Worm (Caenorhabditis elegans) whole organism, young adult: ENCODE results near the gene rpl-5.
A peak's percentile ranks its signal among the peaks of the same experiment; 100 is the strongest.

Experiments used
- C06A6.2 ChIP-seq: fragments of 200-800 bp; sonication (Bioruptor generic); conservative IDR thresholded peaks from 2 replicates; pipeline ENCODE4 v1.3.6; 2022; ENCODE audit warnings: missing genetic modification characterization, missing compliant biosample characterization
- C17E4.6 ChIP-seq: fragments of 200-800 bp; sonication (Bioruptor generic); IDR thresholded peaks from 2 replicates; pipeline ENCODE4 v1.3.6; 2022; ENCODE audit warnings: missing genetic modification reagents, missing genetic modification characterization, missing compliant biosample characterization
- D2030.7 ChIP-seq: fragments of 200-800 bp; sonication (Bioruptor generic); IDR thresholded peaks from 2 replicates; pipeline ENCODE4 v1.3.6; 2022; ENCODE audit warnings: missing genetic modification reagents, missing genetic modification characterization, missing compliant biosample characterization
- F23B12.7 ChIP-seq: sonication (generic microtip); optimal IDR thresholded peaks from 2 replicates; lab custom pipeline; 2017; ENCODE audit warnings: missing genetic modification characterization, mild to moderate bottlenecking, missing compliant biosample characterization, antibody characterized with exemption, moderate library complexity; ENCODE audit not compliant: insufficient read depth
- F33H1.4 ChIP-seq: fragments of 200-800 bp; sonication (Bioruptor generic); IDR thresholded peaks from 2 replicates; pipeline ENCODE4 v1.3.6; 2022; ENCODE audit warnings: missing genetic modification reagents, missing genetic modification characterization, missing compliant biosample characterization
- F57A8.1 ChIP-seq: fragments of 200-800 bp; sonication (Bioruptor generic); optimal IDR thresholded peaks from 2 replicates; lab custom pipeline; 2018; ENCODE audit warnings: mild to moderate bottlenecking, missing genetic modification characterization, moderate library complexity, missing compliant biosample characterization
- T07F8.4 ChIP-seq: sonication (generic microtip); optimal IDR thresholded peaks from 2 replicates; lab custom pipeline; 2016; ENCODE audit warnings: mild to moderate bottlenecking, missing genetic modification characterization, moderate library complexity, missing compliant biosample characterization
- Y79H2A.3 ChIP-seq: fragments of 200-800 bp; sonication (Bioruptor generic); conservative IDR thresholded peaks from 2 replicates; pipeline ENCODE4 v1.3.6; 2022; ENCODE audit warnings: missing genetic modification reagents, missing genetic modification characterization, missing compliant biosample characterization
- Y95B8A.8 ChIP-seq: fragments of 200-800 bp; sonication (Bioruptor generic); IDR thresholded peaks from 2 replicates; pipeline ENCODE4 v1.3.6; 2022; ENCODE audit warnings: missing genetic modification reagents, missing genetic modification characterization, missing compliant biosample characterization
- ZK185.1 ChIP-seq: sonication (generic microtip); optimal IDR thresholded peaks from 2 replicates; lab custom pipeline; 2016; ENCODE audit warnings: mild to moderate bottlenecking, missing genetic modification characterization, missing compliant biosample characterization; ENCODE audit not compliant: poor library complexity, severe bottlenecking
- ama-1 ChIP-seq, 3 experiments: fragments of 150-350 bp in 1 of 3; sonication (generic microtip) in 2 of 3; optimal IDR thresholded peaks; 2 replicates each; lab custom pipeline; 2014 to 2018; ENCODE audit warnings: missing biosample characterization in 2 of 3, missing genetic modification characterization in 2 of 3, missing genetic modification reagents in 2 of 3
- bed-1 ChIP-seq: fragments of 200-800 bp; sonication (Bioruptor generic); IDR thresholded peaks from 2 replicates; pipeline ENCODE4 v1.3.6; 2022; ENCODE audit warnings: missing genetic modification reagents, missing genetic modification characterization, missing compliant biosample characterization
- ceh-100 ChIP-seq: fragments of 200-800 bp; sonication (Bioruptor generic); IDR thresholded peaks from 2 replicates; pipeline ENCODE4 v1.3.6; 2022; ENCODE audit warnings: missing genetic modification reagents, missing genetic modification characterization, missing compliant biosample characterization
- ceh-40 ChIP-seq: fragments of 200-800 bp; sonication (Bioruptor generic); IDR thresholded peaks from 2 replicates; pipeline ENCODE4 v1.3.6; 2022; ENCODE audit warnings: missing genetic modification characterization, missing compliant biosample characterization
- ceh-58 ChIP-seq: fragments of 200-800 bp; sonication (Bioruptor generic); IDR thresholded peaks from 2 replicates; pipeline ENCODE4 v1.3.6; 2022; ENCODE audit warnings: missing genetic modification characterization, missing compliant biosample characterization
- dpff-1 ChIP-seq: sonication (generic microtip); optimal IDR thresholded peaks from 2 replicates; lab custom pipeline; 2017; ENCODE audit warnings: mild to moderate bottlenecking, missing genetic modification characterization, missing compliant biosample characterization
- egl-18 ChIP-seq: fragments of 200-800 bp; sonication (Bioruptor generic); IDR thresholded peaks from 2 replicates; pipeline ENCODE4 v1.3.6; 2022; ENCODE audit warnings: missing genetic modification reagents, missing genetic modification characterization, missing compliant biosample characterization
- egl-44 ChIP-seq: fragments of 200-800 bp; sonication (Bioruptor generic); IDR thresholded peaks from 2 replicates; pipeline ENCODE4 v1.3.6; 2022; ENCODE audit warnings: missing genetic modification reagents, missing genetic modification characterization, missing compliant biosample characterization
- egrh-3 ChIP-seq: fragments of 200-800 bp; sonication (Bioruptor generic); IDR thresholded peaks from 2 replicates; pipeline ENCODE4 v1.3.6; 2022; ENCODE audit warnings: missing genetic modification reagents, missing genetic modification characterization, missing compliant biosample characterization
- ekl-4 ChIP-seq: fragments of 200-800 bp; sonication (Bioruptor generic); IDR thresholded peaks from 2 replicates; pipeline ENCODE4 v1.3.6; 2022; ENCODE audit warnings: missing genetic modification reagents, missing genetic modification characterization, missing compliant biosample characterization
- ets-4 ChIP-seq: fragments of 200-800 bp; sonication (Bioruptor generic); optimal IDR thresholded peaks from 2 replicates; lab custom pipeline; 2018; ENCODE audit warnings: mild to moderate bottlenecking, missing genetic modification characterization, missing compliant biosample characterization
- hmg-1.2 ChIP-seq: fragments of 200-800 bp; sonication (Bioruptor generic); IDR thresholded peaks from 2 replicates; pipeline ENCODE4 v1.3.6; 2022; ENCODE audit warnings: missing genetic modification reagents, missing genetic modification characterization, missing compliant biosample characterization
- hrde-1 ChIP-seq: sonication (generic microtip); optimal IDR thresholded peaks from 2 replicates; lab custom pipeline; 2016; ENCODE audit warnings: missing genetic modification characterization, mild to moderate bottlenecking, missing compliant biosample characterization, moderate library complexity, missing genotype, missing genetic modification reagents, borderline replicate concordance
- hsf-1 ChIP-seq: fragments of 200-800 bp; sonication (Bioruptor generic); IDR thresholded peaks from 2 replicates; pipeline ENCODE4 v1.3.6; 2022; ENCODE audit warnings: missing genetic modification reagents, missing genetic modification characterization, missing compliant biosample characterization
- let-607 ChIP-seq, 2 experiments: fragments of 200-800 bp in 1 of 2; sonication (Bioruptor generic) in 1 of 2; sonication (generic microtip) in 1 of 2; optimal IDR thresholded peaks; 2 replicates each; lab custom pipeline; 2016 to 2018; ENCODE audit warnings: mild to moderate bottlenecking in 2 of 2, missing compliant biosample characterization in 2 of 2, missing genetic modification characterization in 2 of 2, moderate library complexity in 2 of 2, missing genotype in 1 of 2
- lin-26 ChIP-seq: fragments of 200-800 bp; sonication (Bioruptor generic); IDR thresholded peaks from 2 replicates; pipeline ENCODE4 v1.3.6; 2022; ENCODE audit warnings: missing genetic modification reagents, missing genetic modification characterization, missing compliant biosample characterization
- lin-35 ChIP-seq, 3 experiments: fragments of 150-350 bp in 2 of 3; sonication (generic microtip) in 1 of 3; optimal IDR thresholded peaks; 2 replicates each; lab custom pipeline; 2014 to 2018; ENCODE audit warnings: missing biosample characterization in 3 of 3, missing genetic modification characterization in 3 of 3, missing genetic modification reagents in 3 of 3
- lir-1 ChIP-seq: fragments of 200-800 bp; sonication (Bioruptor generic); conservative IDR thresholded peaks from 2 replicates; pipeline ENCODE4 v1.3.6; 2022; ENCODE audit warnings: missing genetic modification reagents, missing genetic modification characterization, missing compliant biosample characterization
- madf-10 ChIP-seq: sonication (generic microtip); optimal IDR thresholded peaks from 2 replicates; lab custom pipeline; 2016; ENCODE audit warnings: mild to moderate bottlenecking, missing genetic modification characterization, missing compliant biosample characterization
- mel-28 ChIP-seq: sonication (generic microtip); optimal IDR thresholded peaks from 2 replicates; lab custom pipeline; 2016; ENCODE audit warnings: borderline replicate concordance, mild to moderate bottlenecking, missing genetic modification characterization, missing compliant biosample characterization
- mxl-1 ChIP-seq: sonication (generic microtip); optimal IDR thresholded peaks from 2 replicates; lab custom pipeline; 2016; ENCODE audit warnings: missing genetic modification characterization, missing compliant biosample characterization
- nfya-2 ChIP-seq: fragments of 200-800 bp; sonication (Bioruptor generic); IDR thresholded peaks from 2 replicates; pipeline ENCODE4 v1.3.6; 2022; ENCODE audit warnings: missing genetic modification reagents, missing genetic modification characterization, missing compliant biosample characterization
- nfyb-1 ChIP-seq: fragments of 200-800 bp; sonication (Bioruptor generic); IDR thresholded peaks from 2 replicates; pipeline ENCODE4 v1.3.6; 2022; ENCODE audit warnings: missing genetic modification reagents, missing genetic modification characterization, missing compliant biosample characterization
- nhr-120 ChIP-seq: fragments of 200-800 bp; sonication (Bioruptor generic); IDR thresholded peaks from 2 replicates; pipeline ENCODE4 v1.3.6; 2022; ENCODE audit warnings: missing genetic modification characterization, missing compliant biosample characterization
- nhr-80 ChIP-seq: sonication (generic microtip); optimal IDR thresholded peaks from 2 replicates; lab custom pipeline; 2016; ENCODE audit warnings: missing genetic modification characterization, missing compliant biosample characterization
- pha-4 ChIP-seq: fragments of 150-350 bp; sonication (generic microtip); optimal IDR thresholded peaks from 2 replicates; lab custom pipeline; 2014; ENCODE audit warnings: missing biosample characterization, missing genetic modification reagents, missing genetic modification characterization
- rcor-1 ChIP-seq: fragments of 200-800 bp; sonication (Bioruptor generic); IDR thresholded peaks from 2 replicates; pipeline ENCODE4 v1.3.6; 2022; ENCODE audit warnings: missing genetic modification reagents, missing genetic modification characterization, missing compliant biosample characterization
- snpc-1.3 ChIP-seq: sonication (generic microtip); optimal IDR thresholded peaks from 2 replicates; lab custom pipeline; 2017; ENCODE audit warnings: missing genetic modification characterization, mild to moderate bottlenecking, missing compliant biosample characterization, antibody characterized with exemption, moderate library complexity, missing genotype, missing genetic modification reagents; ENCODE audit not compliant: insufficient read depth
- sptf-2 ChIP-seq: fragments of 200-800 bp; sonication (Bioruptor generic); optimal IDR thresholded peaks from 2 replicates; lab custom pipeline; 2018; ENCODE audit warnings: mild to moderate bottlenecking, missing genetic modification characterization, missing compliant biosample characterization
- tbp1 ChIP-seq: fragments of 200-800 bp; sonication (Bioruptor generic); optimal IDR thresholded peaks from 2 replicates; lab custom pipeline; 2018; ENCODE audit warnings: mild to moderate bottlenecking, missing genetic modification characterization, missing compliant biosample characterization
- tbx-9 ChIP-seq: sonication (generic microtip); optimal IDR thresholded peaks from 2 replicates; lab custom pipeline; 2016; ENCODE audit warnings: borderline replicate concordance, missing genetic modification characterization, inconsistent platforms, missing compliant biosample characterization
- tlf-1 ChIP-seq: fragments of 200-800 bp; sonication (Bioruptor generic); optimal IDR thresholded peaks from 2 replicates; lab custom pipeline; 2018; ENCODE audit warnings: mild to moderate bottlenecking, missing genetic modification characterization, missing compliant biosample characterization
- unc-62 ChIP-seq: fragments of 150-350 bp; optimal IDR thresholded peaks from 2 replicates; lab custom pipeline; 2014; ENCODE audit warnings: missing biosample characterization, missing genetic modification reagents, missing genetic modification characterization
- zim-3 ChIP-seq: sonication (generic microtip); optimal IDR thresholded peaks from 2 replicates; lab custom pipeline; 2017; ENCODE audit warnings: mild to moderate bottlenecking, missing genetic modification characterization, moderate library complexity, missing compliant biosample characterization
- ztf-3 ChIP-seq: fragments of 200-800 bp; sonication (Bioruptor generic); optimal IDR thresholded peaks from 2 replicates; lab custom pipeline; 2018; ENCODE audit warnings: mild to moderate bottlenecking, missing genetic modification characterization, missing compliant biosample characterization

Gene rpl-5

DNA sequence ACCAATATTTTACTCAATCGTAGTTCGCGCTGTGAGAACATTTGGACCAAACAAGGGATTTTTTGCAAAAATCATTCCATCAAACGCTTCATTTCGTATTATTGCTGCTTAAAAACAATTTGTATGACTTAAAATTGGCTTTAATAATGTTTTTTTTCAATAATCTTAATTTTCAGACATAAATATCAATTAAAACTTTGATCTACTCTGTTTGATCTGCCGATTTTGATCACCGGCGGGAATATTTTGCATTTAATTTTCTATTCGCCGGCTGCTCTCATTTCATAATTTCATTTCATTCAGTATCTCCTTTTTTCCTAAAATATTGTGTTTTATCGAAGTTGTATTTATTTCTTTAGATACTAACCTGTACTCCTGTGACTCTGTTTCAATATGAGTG is 5.5 kb downstream of the rpl-5 start, which contains the start of gene puf-5 (continued):
- TF ChIP-seq nfya-2 (GFP tag; lab: Robert Waterston, UW) = no peak
- TF ChIP-seq C17E4.6 (GFP tag; lab: Robert Waterston, UW) = no peak
- TF ChIP-seq Y79H2A.3 (GFP tag; lab: Robert Waterston, UW) = no peak
- TF ChIP-seq tbx-9 (tag; lab: Kevin White, UChicago) = no peak
- peak; percentile 79 for TF ChIP-seq D2030.7 (GFP tag; lab: Robert Waterston, UW)
- no peak for TF ChIP-seq zim-3 (tag; lab: Kevin White, UChicago)
- 0 out of 2 replicates have a peak, but pooled peaks have one; percentile 56 for TF ChIP-seq Y95B8A.8 (GFP tag; lab: Robert Waterston, UW)
- TF ChIP-seq snpc-1.3 = peak; percentile 17
- no peak for TF ChIP-seq lir-1 (GFP tag; lab: Robert Waterston, UW)
- TF ChIP-seq ekl-4 = 0 out of 2 replicates have a peak, but pooled peaks have one; percentile 41
- TF ChIP-seq madf-10 (tag; lab: Kevin White, UChicago) = no peak
- no peak for TF ChIP-seq lin-26
- no peak for TF ChIP-seq unc-62 (GFP tag; lab: Kevin White, UChicago)
- no peak for TF ChIP-seq F57A8.1
- no peak for TF ChIP-seq hmg-1.2
- no peak for TF ChIP-seq dpff-1 (tag; lab: Kevin White, UChicago)
- TF ChIP-seq lin-35 (GFP tag; optimal IDR thresholded peaks at IDR 0.05; lab: Kevin White, UChicago) = peak in 1 of 3 experiments; percentile 2
- TF ChIP-seq ets-4 (GFP tag; lab: Kevin White, UChicago) = no peak
- TF ChIP-seq egl-44 (GFP tag; lab: Robert Waterston, UW) = no peak
- TF ChIP-seq bed-1 (GFP tag; lab: Robert Waterston, UW) = no peak
- peak; percentile 65; the same call in 1 of the 2 replicates for TF ChIP-seq hsf-1
- TF ChIP-seq T07F8.4 (tag; lab: Kevin White, UChicago) = no peak
- TF ChIP-seq tlf-1 = peak; percentile 25
- no peak for TF ChIP-seq let-607 (tag; optimal IDR thresholded peaks at IDR 0.05; lab: Kevin White, UChicago)
- no peak for TF ChIP-seq F23B12.7 (tag; lab: Kevin White, UChicago)
- no peak for TF ChIP-seq ceh-40
- TF ChIP-seq mxl-1 (tag; lab: Kevin White, UChicago) = no peak
- TF ChIP-seq egl-18 = no peak

DNA sequence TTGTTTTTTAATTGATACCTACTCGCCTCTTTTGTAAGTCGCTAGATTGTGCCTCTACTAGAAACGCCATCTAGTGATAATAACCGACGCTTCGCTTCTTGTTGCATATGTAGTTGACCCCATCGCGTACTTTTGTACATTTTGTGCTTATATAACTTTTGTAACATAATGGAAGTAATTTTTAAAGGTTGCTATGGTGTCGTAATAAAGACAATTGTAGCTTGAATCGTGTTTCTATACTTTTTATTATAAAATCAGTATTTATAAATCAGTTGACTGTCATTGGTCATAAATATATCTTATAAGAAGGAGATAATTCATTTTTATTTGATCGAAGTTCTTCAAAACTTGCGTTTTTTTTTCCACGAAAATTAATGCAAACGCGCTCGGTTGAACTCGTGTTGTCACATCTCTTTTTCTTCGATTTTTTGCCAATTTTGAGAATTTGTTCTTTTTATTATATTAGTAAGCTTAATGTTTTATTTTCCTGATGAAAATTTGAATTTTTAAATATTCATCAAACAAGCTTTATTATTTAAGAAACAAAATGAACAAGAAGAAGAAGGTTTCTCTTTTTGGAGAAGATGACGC is 7.9 kb downstream of the rpl-5 start, which contains the start of gene F54C9.9:
F54C9.9 (plus strand) TSS at position 541 of the 591 bp plus-strand sequence.
- TF ChIP-seq sptf-2 (GFP tag; lab: Kevin White, UChicago) (no peak), nhr-80 (tag; lab: Kevin White, UChicago) (no peak), ama-1 (optimal IDR thresholded peaks at IDR 0.05; lab: Kevin White, UChicago) (no peak), ama-1 (GFP tag; optimal IDR thresholded peaks at IDR 0.05; lab: Kevin White, UChicago) (peak in 1 of 2 experiments; percentile 77), hmg-1.2 (peak; percentile 32; the same call in 1 of the 2 replicates), lin-35 (GFP tag; optimal IDR thresholded peaks at IDR 0.05; lab: Kevin White, UChicago) (peak in 1 of 3 experiments; percentile 41), F23B12.7 (tag; lab: Kevin White, UChicago) (peak; percentile 6), lin-26 (peak; percentile 73), nfyb-1 (GFP tag; lab: Robert Waterston, UW) (no peak), C06A6.2 (GFP tag; lab: Robert Waterston, UW) (no peak), rcor-1 (GFP tag; lab: Robert Waterston, UW) (peak; percentile 33; the same call in 1 of the 2 replicates), nhr-120 (GFP tag; lab: Robert Waterston, UW) (no peak), nfya-2 (GFP tag; lab: Robert Waterston, UW) (no peak), ceh-100 (GFP tag; lab: Robert Waterston, UW) (peak; percentile 50; the same call in 1 of the 2 replicates), mel-28 (tag; lab: Kevin White, UChicago) (no peak), ZK185.1 (tag; lab: Kevin White, UChicago) (no peak), hrde-1 (tag; lab: Kevin White, UChicago) (peak; percentile 46), ztf-3 (no peak), ceh-58 (GFP tag; lab: Robert Waterston, UW) (no peak), egrh-3 (GFP tag; lab: Robert Waterston, UW) (no peak), zim-3 (tag; lab: Kevin White, UChicago) (no peak), F33H1.4 (GFP tag; lab: Robert Waterston, UW) (peak; percentile 28; the same call in 1 of the 2 replicates), pha-4 (no peak), tbp1 (GFP tag; lab: Kevin White, UChicago) (peak; percentile 11), mxl-1 (tag; lab: Kevin White, UChicago) (no peak), tbx-9 (tag; lab: Kevin White, UChicago) (no peak)
